Fruit fly (Drosophila melanogaster) whole organism, prepupa: ENCODE data around the gene CG14301.
A peak's percentile ranks its signal among the peaks of the same experiment; 100 is the strongest.

ENCODE experiments used
- CG10669 ChIP-seq: fragments of 200-800 bp; sonication (Bioruptor generic); optimal IDR thresholded peaks from 3 replicates; lab custom pipeline; 2018; ENCODE audit warnings: missing biosample characterization, mild to moderate bottlenecking, missing genetic modification characterization, moderate library complexity
- CG11294 ChIP-seq: fragments of 200-800 bp; sonication (Bioruptor generic); IDR thresholded peaks from 2 replicates; pipeline ENCODE4 v1.3.6; 2022; ENCODE audit warnings: missing biosample characterization, missing genetic modification characterization
- CG15336 ChIP-seq: fragments of 200-800 bp; sonication (Bioruptor generic); IDR thresholded peaks from 2 replicates; pipeline ENCODE4 v1.3.6; 2022; ENCODE audit warnings: missing biosample characterization, missing genetic modification characterization
- CG1621 ChIP-seq: fragments of 200-800 bp; sonication (Bioruptor generic); optimal IDR thresholded peaks from 3 replicates; lab custom pipeline; 2018; ENCODE audit warnings: missing biosample characterization, mild to moderate bottlenecking, missing genetic modification characterization
- CG3032 ChIP-seq: fragments of 200-800 bp; optimal IDR thresholded peaks from 2 replicates; lab custom pipeline; 2019; ENCODE audit warnings: missing biosample characterization, mild to moderate bottlenecking, missing genetic modification characterization, moderate library complexity
- CG32006 ChIP-seq: fragments of 200-800 bp; sonication (Bioruptor generic); optimal IDR thresholded peaks from 3 replicates; lab custom pipeline; 2017; ENCODE audit warnings: missing biosample characterization, mild to moderate bottlenecking, missing genetic modification characterization
- CG3919 ChIP-seq: fragments of 200-800 bp; sonication (Bioruptor generic); optimal IDR thresholded peaks from 3 replicates; lab custom pipeline; 2016; ENCODE audit warnings: missing biosample characterization, missing genetic modification characterization
- CG4318 ChIP-seq: fragments of 200-800 bp; sonication (Bioruptor generic); optimal IDR thresholded peaks from 3 replicates; lab custom pipeline; 2017; ENCODE audit warnings: missing biosample characterization, mild to moderate bottlenecking, missing genetic modification characterization
- CG6163 ChIP-seq: fragments of 200-800 bp; sonication (Bioruptor generic); IDR thresholded peaks from 3 replicates; pipeline ENCODE4 v1.3.6; 2022; ENCODE audit warnings: missing biosample characterization, missing genetic modification characterization
- CG6276 ChIP-seq: fragments of 200-800 bp; sonication (Bioruptor generic); optimal IDR thresholded peaks from 2 replicates; lab custom pipeline; 2017; ENCODE audit warnings: missing biosample characterization, mild to moderate bottlenecking, missing genetic modification characterization
- CG6792 ChIP-seq: fragments of 200-800 bp; sonication (Bioruptor generic); optimal IDR thresholded peaks from 3 replicates; lab custom pipeline; 2016; ENCODE audit warnings: missing biosample characterization, missing genetic modification characterization
- CG6854 ChIP-seq: fragments of 200-800 bp; sonication (Bioruptor generic); optimal IDR thresholded peaks from 2 replicates; lab custom pipeline; 2017; ENCODE audit warnings: missing biosample characterization, mild to moderate bottlenecking, missing genetic modification characterization
- CG8119 ChIP-seq: fragments of 200-800 bp; sonication (Bioruptor generic); IDR thresholded peaks from 3 replicates; pipeline ENCODE4 v1.3.6; 2022; ENCODE audit warnings: missing biosample characterization, missing genetic modification characterization
- Eip75B ChIP-seq: fragments of 200-800 bp; sonication (Bioruptor generic); optimal IDR thresholded peaks from 3 replicates; lab custom pipeline; 2016; ENCODE audit warnings: missing biosample characterization, missing genetic modification characterization
- Eip78C ChIP-seq: fragments of 200-800 bp; sonication (Bioruptor generic); peaks from one replicate; lab custom pipeline; 2016; ENCODE audit warnings: missing biosample characterization, missing genetic modification characterization
- Eip93F ChIP-seq: fragments of 200-800 bp; sonication (Bioruptor generic); optimal IDR thresholded peaks from 2 replicates; lab custom pipeline; 2016; ENCODE audit warnings: missing biosample characterization, mild to moderate bottlenecking, missing genetic modification characterization
- Ets21C ChIP-seq: fragments of 200-800 bp; sonication (Bioruptor generic); optimal IDR thresholded peaks from 3 replicates; lab custom pipeline; 2016; ENCODE audit warnings: missing biosample characterization, missing genetic modification characterization
- Ets96B ChIP-seq: fragments of 200-800 bp; optimal IDR thresholded peaks from 2 replicates; lab custom pipeline; 2019; ENCODE audit warnings: missing biosample characterization, mild to moderate bottlenecking, missing genetic modification characterization, moderate library complexity
- Gug ChIP-seq: fragments of 200-800 bp; sonication (Bioruptor generic); IDR thresholded peaks from 2 replicates; pipeline ENCODE4 v1.3.6; 2022; ENCODE audit warnings: missing biosample characterization, missing genetic modification characterization
- Hr38 ChIP-seq: sonication (Bioruptor generic); optimal IDR thresholded peaks from 2 replicates; lab custom pipeline; 2016; ENCODE audit warnings: missing biosample characterization, missing genetic modification characterization
- Hr4 ChIP-seq: fragments of 200-800 bp; sonication (Bioruptor generic); optimal IDR thresholded peaks from 3 replicates; lab custom pipeline; 2016; ENCODE audit warnings: missing biosample characterization, missing genetic modification characterization
- Lpt ChIP-seq: fragments of 200-800 bp; sonication (Bioruptor generic); optimal IDR thresholded peaks from 3 replicates; lab custom pipeline; 2016; ENCODE audit warnings: missing biosample characterization, missing genetic modification characterization
- Met ChIP-seq: fragments of 200-800 bp; sonication (Bioruptor generic); optimal IDR thresholded peaks from 3 replicates; lab custom pipeline; 2016; ENCODE audit warnings: missing biosample characterization, missing genetic modification characterization
- OdsH ChIP-seq: fragments of 200-800 bp; sonication (Bioruptor generic); optimal IDR thresholded peaks from 3 replicates; lab custom pipeline; 2016; ENCODE audit warnings: missing biosample characterization, missing genetic modification characterization
- Sox102F ChIP-seq: fragments of 200-800 bp; sonication (Bioruptor generic); optimal IDR thresholded peaks from 2 replicates; lab custom pipeline; 2016; ENCODE audit warnings: missing biosample characterization, mild to moderate bottlenecking, missing genetic modification characterization
- achi ChIP-seq: fragments of 200-800 bp; sonication (Bioruptor generic); optimal IDR thresholded peaks from 3 replicates; lab custom pipeline; 2016; ENCODE audit warnings: missing biosample characterization, missing genetic modification characterization
- acj6 ChIP-seq: fragments of 200-800 bp; sonication (Bioruptor generic); optimal IDR thresholded peaks from 3 replicates; lab custom pipeline; 2016; ENCODE audit warnings: missing biosample characterization, missing genetic modification characterization
- cyc ChIP-seq: fragments of 200-800 bp; sonication (Bioruptor generic); optimal IDR thresholded peaks from 3 replicates; lab custom pipeline; 2016; ENCODE audit warnings: missing biosample characterization, missing genetic modification characterization
- dac ChIP-seq: fragments of 200-800 bp; sonication (Bioruptor generic); optimal IDR thresholded peaks from 2 replicates; lab custom pipeline; 2017; ENCODE audit warnings: missing biosample characterization, mild to moderate bottlenecking, missing genetic modification characterization
- dsx ChIP-seq: fragments of 200-800 bp; optimal IDR thresholded peaks from 3 replicates; lab custom pipeline; 2019; ENCODE audit warnings: missing biosample characterization, mild to moderate bottlenecking, missing genetic modification characterization, moderate library complexity; ENCODE audit not compliant: poor library complexity, severe bottlenecking
- eg ChIP-seq: fragments of 200-800 bp; sonication (Bioruptor generic); IDR thresholded peaks from 3 replicates; pipeline ENCODE4 v1.3.6; 2022; ENCODE audit warnings: missing biosample characterization, missing genetic modification characterization
- esn ChIP-seq: fragments of 200-800 bp; sonication (Bioruptor generic); optimal IDR thresholded peaks from 2 replicates; lab custom pipeline; 2016; ENCODE audit warnings: missing biosample characterization, mild to moderate bottlenecking, missing genetic modification characterization, moderate library complexity
- fd59A ChIP-seq: fragments of 200-800 bp; sonication (Bioruptor generic); optimal IDR thresholded peaks from 2 replicates; lab custom pipeline; 2017; ENCODE audit warnings: missing biosample characterization, mild to moderate bottlenecking, missing genetic modification characterization, missing genetic modification reagents
- fd85E ChIP-seq: fragments of 200-800 bp; sonication (Bioruptor generic); optimal IDR thresholded peaks from 3 replicates; lab custom pipeline; 2016; ENCODE audit warnings: missing biosample characterization, missing genetic modification characterization
- pdm3 ChIP-seq: fragments of 200-800 bp; sonication (Bioruptor generic); optimal IDR thresholded peaks from 3 replicates; lab custom pipeline; 2016; ENCODE audit warnings: missing biosample characterization, missing genetic modification characterization
- salr ChIP-seq, 2 experiments: fragments of 200-800 bp; sonication (Bioruptor generic); optimal IDR thresholded peaks; 3 replicates each; lab custom pipeline; 2016 to 2018; ENCODE audit warnings: missing biosample characterization in 2 of 2, missing genetic modification characterization in 2 of 2, mild to moderate bottlenecking in 1 of 2
- spab ChIP-seq: fragments of 200-800 bp; sonication (Bioruptor generic); optimal IDR thresholded peaks from 2 replicates; lab custom pipeline; 2017; ENCODE audit warnings: missing biosample characterization, mild to moderate bottlenecking, missing genetic modification characterization, missing genetic modification reagents
- ss ChIP-seq, 2 experiments: fragments of 200-800 bp; sonication (Bioruptor generic); optimal IDR thresholded peaks; 2 replicates in 1 of 2; 3 replicates in 1 of 2; lab custom pipeline; 2017 to 2018; ENCODE audit warnings: mild to moderate bottlenecking in 2 of 2, missing biosample characterization in 2 of 2, missing genetic modification characterization in 2 of 2, moderate library complexity in 1 of 2
- svp ChIP-seq: fragments of 200-800 bp; sonication (Bioruptor generic); peaks from one replicate; lab custom pipeline; 2016; ENCODE audit warnings: missing biosample characterization, missing genetic modification characterization
- vri ChIP-seq: fragments of 200-800 bp; sonication (Bioruptor generic); optimal IDR thresholded peaks from 3 replicates; lab custom pipeline; 2016; ENCODE audit warnings: missing biosample characterization, mild to moderate bottlenecking, missing genetic modification characterization

CG14301 gene

DNA sequence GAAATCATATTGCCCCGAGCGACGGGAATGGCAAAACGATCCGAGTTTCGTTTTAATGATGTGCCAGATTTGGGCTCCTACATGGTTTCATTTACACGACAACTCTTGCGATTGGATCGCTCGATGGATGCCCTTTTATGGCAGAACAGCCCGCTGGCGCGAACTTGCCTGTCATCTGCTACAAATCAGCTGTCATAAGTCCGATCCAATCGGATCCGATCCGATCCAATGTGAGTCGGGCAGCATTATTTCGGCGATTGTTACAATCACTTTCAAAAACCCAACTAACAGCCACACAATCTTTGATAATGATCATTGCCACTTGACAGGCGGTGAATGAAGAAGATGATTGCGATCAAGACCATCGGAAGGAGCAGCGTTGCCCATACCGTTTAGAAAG lies 2.4 kb upstream of the CG14301 start:
- TF ChIP-seq cyc (GFP tag; lab: Kevin White, UChicago) (no peak), CG4318 (GFP tag; lab: Kevin White, UChicago) (no peak), CG11294 (GFP tag; lab: Robert Waterston, UW) (no peak), CG6163 (GFP tag; lab: Robert Waterston, UW) (no peak)
- TF ChIP-seq, all 60 proteins: peak for 0

DNA sequence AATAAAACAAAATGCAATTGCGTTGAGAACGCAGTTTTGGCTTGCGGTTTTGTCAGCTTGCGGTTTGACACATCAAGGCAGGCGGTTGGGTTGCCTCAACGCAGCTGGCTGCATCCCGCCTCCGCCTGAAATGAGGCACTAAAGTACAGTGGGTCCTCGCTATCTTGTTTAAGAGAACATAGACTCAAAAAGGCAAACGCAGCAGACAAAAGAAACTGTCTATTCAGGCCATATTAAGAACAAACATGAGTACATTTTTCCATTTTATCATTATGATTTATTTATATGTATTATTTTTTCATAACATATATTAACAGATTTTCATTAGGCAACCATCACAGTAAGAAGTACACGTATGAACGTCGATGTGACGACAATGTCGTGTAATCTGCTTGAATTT lies 1.6 kb downstream of the CG14301 start:
- TF ChIP-seq Hr38 (no peak), Ets21C (no peak), CG3919 (GFP tag; lab: Kevin White, UChicago) (peak; percentile 27), CG6163 (GFP tag; lab: Robert Waterston, UW) (peak; percentile 49; the same call in 1 of the 3 replicates), ss (GFP tag; optimal IDR thresholded peaks at IDR 0.05; lab: Kevin White, UChicago) (peak in 1 of 2 experiments; percentile 13), pdm3 (GFP tag; lab: Kevin White, UChicago) (no peak), dsx (GFP tag; lab: Kevin White, UChicago) (peak; percentile 49), eg (GFP tag; lab: Robert Waterston, UW) (peak; percentile 75), OdsH (GFP tag; lab: Kevin White, UChicago) (peak; percentile 13), CG8119 (GFP tag; lab: Robert Waterston, UW) (peak; percentile 33; the same call in 1 of the 3 replicates), Hr4 (GFP tag; lab: Kevin White, UChicago) (peak; percentile 19), CG1621 (tag; lab: Kevin White, UChicago) (no peak), Lpt (no peak), Sox102F (GFP tag; lab: Kevin White, UChicago) (no peak), Eip78C (peak; percentile 56), acj6 (no peak), salr (GFP tag; optimal IDR thresholded peaks at IDR 0.05; lab: Kevin White, UChicago) (no peak), CG10669 (GFP tag; lab: Kevin White, UChicago) (no peak), CG6276 (peak; percentile 12), vri (no peak), svp (GFP tag; lab: Kevin White, UChicago) (no peak), cyc (GFP tag; lab: Kevin White, UChicago) (no peak), CG4318 (GFP tag; lab: Kevin White, UChicago) (no peak), achi (peak; percentile 27), Gug (GFP tag; lab: Robert Waterston, UW) (peak; percentile 30; the same call in 1 of the 2 replicates), Eip75B (GFP tag; lab: Kevin White, UChicago) (no peak), fd85E (GFP tag; lab: Kevin White, UChicago) (no peak), Met (GFP tag; lab: Kevin White, UChicago) (no peak), esn (GFP tag; lab: Kevin White, UChicago) (peak; percentile 4), CG6854 (GFP tag; lab: Kevin White, UChicago) (no peak), dac (GFP tag; lab: Kevin White, UChicago) (no peak), spab (GFP tag; lab: Kevin White, UChicago) (no peak), CG6792 (GFP tag; lab: Kevin White, UChicago) (peak; percentile 13), CG15336 (GFP tag; lab: Robert Waterston, UW) (peak; percentile 60), fd59A (no peak), CG3032 (peak; percentile 6), CG11294 (GFP tag; lab: Robert Waterston, UW) (peak; percentile 40; the same call in 1 of the 2 replicates), Ets96B (peak; percentile 25), Eip93F (GFP tag; lab: Kevin White, UChicago) (no peak), CG32006 (GFP tag; lab: Kevin White, UChicago) (peak; percentile 46)
